Fruit fly (Drosophila melanogaster) whole organism, embryonic: Measurements from ENCODE around the gene CG43218.
A peak's percentile ranks its signal among the peaks of the same experiment; 100 is the strongest.

Experiments
- Blimp-1 ChIP-seq: fragments of 200-800 bp; sonication (Bioruptor generic); optimal IDR thresholded peaks from 3 replicates; lab custom pipeline; 2018; ENCODE audit warnings: missing biosample characterization, missing genetic modification characterization, mild to moderate bottlenecking, moderate library complexity, missing genetic modification reagents
- BtbVII ChIP-seq: fragments of 200-800 bp; sonication (Bioruptor generic); optimal IDR thresholded peaks from 3 replicates; lab custom pipeline; 2017; ENCODE audit warnings: missing biosample characterization, mild to moderate bottlenecking, missing genetic modification characterization
- CG10147 ChIP-seq: fragments of 200-800 bp; sonication (Bioruptor generic); optimal IDR thresholded peaks from 2 replicates; lab custom pipeline; 2019; ENCODE audit warnings: missing biosample characterization, mild to moderate bottlenecking, missing genetic modification characterization, moderate library complexity
- CG10274 ChIP-seq: fragments of 200-800 bp; sonication (Bioruptor generic); optimal IDR thresholded peaks from 3 replicates; lab custom pipeline; 2017; ENCODE audit warnings: missing biosample characterization, mild to moderate bottlenecking, missing genetic modification characterization
- CG10543 ChIP-seq: fragments of 200-800 bp; sonication (Bioruptor generic); optimal IDR thresholded peaks from 3 replicates; lab custom pipeline; 2017; ENCODE audit warnings: missing biosample characterization, mild to moderate bottlenecking, missing genetic modification characterization, moderate library complexity
- CG11456 ChIP-seq: fragments of 200-800 bp; sonication (Bioruptor generic); IDR thresholded peaks from 3 replicates; pipeline ENCODE4 v1.3.6; 2022; ENCODE audit warnings: missing biosample characterization, missing genetic modification characterization
- CG13123 ChIP-seq: fragments of 200-800 bp; sonication (Bioruptor generic); optimal IDR thresholded peaks from 2 replicates; lab custom pipeline; 2016; ENCODE audit warnings: missing biosample characterization, missing genetic modification characterization
- CG13424 ChIP-seq: fragments of 200-800 bp; sonication (Bioruptor generic); optimal IDR thresholded peaks from 2 replicates; lab custom pipeline; 2019; ENCODE audit warnings: missing biosample characterization, mild to moderate bottlenecking, missing genetic modification characterization, moderate library complexity
- CG13894 ChIP-seq: fragments of 200-800 bp; sonication (Bioruptor generic); optimal IDR thresholded peaks from 3 replicates; lab custom pipeline; 2018; ENCODE audit warnings: missing biosample characterization, mild to moderate bottlenecking, missing genetic modification characterization, moderate library complexity
- CG14014 ChIP-seq: fragments of 200-800 bp; sonication (Bioruptor generic); IDR thresholded peaks from 2 replicates; pipeline ENCODE4 v1.3.6; 2022; ENCODE audit warnings: missing biosample characterization, missing genetic modification characterization
- CG14667 ChIP-seq: fragments of 200-800 bp; sonication (Bioruptor generic); IDR thresholded peaks from 2 replicates; pipeline ENCODE4 v1.3.6; 2022; ENCODE audit warnings: missing biosample characterization, missing genetic modification characterization
- CG15011 ChIP-seq: fragments of 200-800 bp; sonication (Bioruptor generic); optimal IDR thresholded peaks from 3 replicates; lab custom pipeline; 2018; ENCODE audit warnings: missing biosample characterization, mild to moderate bottlenecking, missing genetic modification characterization
- CG16813 ChIP-seq: fragments of 200-800 bp; sonication (Bioruptor generic); IDR thresholded peaks from 3 replicates; pipeline ENCODE4 v1.3.6; 2022; ENCODE audit warnings: missing biosample characterization, missing genetic modification characterization; ENCODE audit not compliant: partially characterized antibody
- CG17568 ChIP-seq: fragments of 200-800 bp; sonication (Bioruptor generic); optimal IDR thresholded peaks from 2 replicates; lab custom pipeline; 2018; ENCODE audit warnings: missing biosample characterization, mild to moderate bottlenecking, missing genetic modification characterization, moderate library complexity
- CG18599 ChIP-seq: fragments of 200-800 bp; sonication (Bioruptor generic); optimal IDR thresholded peaks from 3 replicates; lab custom pipeline; 2017; ENCODE audit warnings: missing biosample characterization, missing genetic modification characterization, mild to moderate bottlenecking, moderate library complexity, missing genetic modification reagents
- CG33213 ChIP-seq: fragments of 200-800 bp; sonication (Bioruptor generic); optimal IDR thresholded peaks from 3 replicates; lab custom pipeline; 2016; ENCODE audit warnings: missing biosample characterization, missing genetic modification characterization
- CG34376 ChIP-seq: fragments of 200-800 bp; sonication (Bioruptor generic); optimal IDR thresholded peaks from 2 replicates; lab custom pipeline; 2018; ENCODE audit warnings: missing biosample characterization, mild to moderate bottlenecking, missing genetic modification characterization
- CG6765 ChIP-seq: fragments of 200-800 bp; sonication (Bioruptor generic); optimal IDR thresholded peaks from 3 replicates; lab custom pipeline; 2017; ENCODE audit warnings: missing biosample characterization, mild to moderate bottlenecking, missing genetic modification characterization
- CG6813 ChIP-seq: fragments of 200-800 bp; sonication (Bioruptor generic); optimal IDR thresholded peaks from 2 replicates; lab custom pipeline; 2017; ENCODE audit warnings: missing biosample characterization, missing genetic modification characterization, mild to moderate bottlenecking, moderate library complexity, missing genetic modification reagents
- CG7556 ChIP-seq: fragments of 200-800 bp; sonication (Bioruptor generic); optimal IDR thresholded peaks from 2 replicates; lab custom pipeline; 2017; ENCODE audit warnings: missing biosample characterization, mild to moderate bottlenecking, missing genetic modification characterization
- CG7928 ChIP-seq: fragments of 200-800 bp; sonication (Bioruptor generic); optimal IDR thresholded peaks from 2 replicates; lab custom pipeline; 2017; ENCODE audit warnings: missing biosample characterization, mild to moderate bottlenecking, missing genetic modification characterization
- CG8290 ChIP-seq, 3 experiments: fragments of 200-800 bp; sonication (Bioruptor generic); optimal IDR thresholded peaks; 2 replicates each; lab custom pipeline; 2016 to 2019; ENCODE audit warnings: missing biosample characterization in 3 of 3, missing genetic modification characterization in 3 of 3, mild to moderate bottlenecking in 2 of 3, moderate library complexity in 1 of 3
- CHES-1-like ChIP-seq: fragments of 200-800 bp; sonication (Bioruptor generic); optimal IDR thresholded peaks from 2 replicates; lab custom pipeline; 2016; ENCODE audit warnings: missing biosample characterization, missing genetic modification characterization
- Chrac-16 ChIP-seq: fragments of 200-800 bp; sonication (Bioruptor generic); optimal IDR thresholded peaks from 3 replicates; lab custom pipeline; 2016; ENCODE audit warnings: missing biosample characterization, missing genetic modification characterization
- CrebB ChIP-seq: fragments of 200-800 bp; sonication (Bioruptor generic); optimal IDR thresholded peaks from 3 replicates; lab custom pipeline; 2018; ENCODE audit warnings: missing biosample characterization, mild to moderate bottlenecking, missing genetic modification characterization
- Dek ChIP-seq: fragments of 200-800 bp; sonication (Bioruptor generic); optimal IDR thresholded peaks from 3 replicates; lab custom pipeline; 2019; ENCODE audit warnings: missing biosample characterization, mild to moderate bottlenecking, missing genetic modification characterization, moderate library complexity
- Drgx ChIP-seq: fragments of 200-800 bp; sonication (Bioruptor generic); IDR thresholded peaks from 2 replicates; pipeline ENCODE4 v1.3.6; 2022; ENCODE audit warnings: missing biosample characterization, missing genetic modification characterization
- Fer1 ChIP-seq: fragments of 200-800 bp; sonication (Bioruptor generic); optimal IDR thresholded peaks from 2 replicates; lab custom pipeline; 2017; ENCODE audit warnings: missing biosample characterization, mild to moderate bottlenecking, missing genetic modification characterization
- Hr39 ChIP-seq: fragments of >200 bp; optimal IDR thresholded peaks from 2 replicates; lab custom pipeline; 2017
- Rfx ChIP-seq: fragments of 200-800 bp; sonication (Bioruptor generic); IDR thresholded peaks from 2 replicates; pipeline ENCODE4 v1.3.6; 2022; ENCODE audit warnings: missing biosample characterization, missing genetic modification characterization
- Side ChIP-seq: fragments of 200-800 bp; sonication (Bioruptor generic); optimal IDR thresholded peaks from 2 replicates; lab custom pipeline; 2016; ENCODE audit warnings: missing biosample characterization, missing genetic modification characterization
- caup ChIP-seq: fragments of 200-800 bp; sonication (Bioruptor generic); optimal IDR thresholded peaks from 3 replicates; lab custom pipeline; 2017; ENCODE audit warnings: missing biosample characterization, mild to moderate bottlenecking, missing genetic modification characterization, moderate library complexity; ENCODE audit not compliant: severe bottlenecking
- crc ChIP-seq: fragments of 200-800 bp; sonication (Bioruptor generic); optimal IDR thresholded peaks from 2 replicates; lab custom pipeline; 2016; ENCODE audit warnings: missing biosample characterization, missing genetic modification characterization
- dpn ChIP-seq, 2 experiments: fragments of 200-800 bp; sonication (Bioruptor generic); optimal IDR thresholded peaks; 3 replicates each; lab custom pipeline; 2016; ENCODE audit warnings: missing biosample characterization in 2 of 2, missing genetic modification characterization in 2 of 2
- esg ChIP-seq: fragments of 200-800 bp; sonication (Bioruptor generic); conservative IDR thresholded peaks from 2 replicates; pipeline ENCODE4 v1.3.6; 2022; ENCODE audit warnings: missing biosample characterization, missing genetic modification characterization
- exex ChIP-seq: fragments of 200-800 bp; sonication (Bioruptor generic); optimal IDR thresholded peaks from 4 replicates; lab custom pipeline; 2018; ENCODE audit warnings: missing biosample characterization, mild to moderate bottlenecking, missing genetic modification characterization, moderate library complexity
- fd102C ChIP-seq: fragments of 200-800 bp; sonication (Bioruptor generic); optimal IDR thresholded peaks from 2 replicates; lab custom pipeline; 2018; ENCODE audit warnings: missing biosample characterization, mild to moderate bottlenecking, missing genetic modification characterization, moderate library complexity
- her ChIP-seq: fragments of 200-800 bp; sonication (Bioruptor generic); optimal IDR thresholded peaks from 2 replicates; lab custom pipeline; 2016; ENCODE audit warnings: missing biosample characterization, missing genetic modification characterization
- nom ChIP-seq: fragments of 200-800 bp; sonication (Bioruptor generic); optimal IDR thresholded peaks from 2 replicates; lab custom pipeline; 2017; ENCODE audit warnings: missing biosample characterization, missing genetic modification characterization, mild to moderate bottlenecking, moderate library complexity, missing genetic modification reagents
- pzg ChIP-seq: fragments of 200-800 bp; sonication (Bioruptor generic); optimal IDR thresholded peaks from 3 replicates; lab custom pipeline; 2018; ENCODE audit warnings: missing biosample characterization, mild to moderate bottlenecking, missing genetic modification characterization, moderate library complexity
- ranshi ChIP-seq: fragments of 200-800 bp; sonication (Bioruptor generic); IDR thresholded peaks from 2 replicates; pipeline ENCODE4 v1.3.6; 2022; ENCODE audit warnings: missing biosample characterization, missing genetic modification characterization
- schlank ChIP-seq: fragments of 200-800 bp; sonication (Bioruptor generic); optimal IDR thresholded peaks from 2 replicates; lab custom pipeline; 2018; ENCODE audit warnings: missing biosample characterization, mild to moderate bottlenecking, missing genetic modification characterization
- scrt ChIP-seq: fragments of 200-800 bp; sonication (Bioruptor generic); optimal IDR thresholded peaks from 2 replicates; lab custom pipeline; 2018; ENCODE audit warnings: missing biosample characterization, mild to moderate bottlenecking, missing genetic modification characterization, moderate library complexity
- sd ChIP-seq: fragments of 200-800 bp; sonication (Bioruptor generic); optimal IDR thresholded peaks from 3 replicates; lab custom pipeline; 2018; ENCODE audit warnings: missing biosample characterization, mild to moderate bottlenecking, missing genetic modification characterization, moderate library complexity
- sens ChIP-seq: fragments of 200-800 bp; sonication (Bioruptor generic); peaks from one replicate; lab custom pipeline; 2016; ENCODE audit warnings: missing biosample characterization, missing genetic modification characterization
- sob ChIP-seq: fragments of 200-800 bp; sonication (Bioruptor generic); IDR thresholded peaks from 2 replicates; pipeline ENCODE4 v1.3.6; 2022; ENCODE audit warnings: missing biosample characterization, missing genetic modification characterization
- wek ChIP-seq: fragments of 200-800 bp; sonication (Bioruptor generic); optimal IDR thresholded peaks from 3 replicates; lab custom pipeline; 2018; ENCODE audit warnings: missing biosample characterization, mild to moderate bottlenecking, missing genetic modification characterization, moderate library complexity
- zfh2 ChIP-seq: fragments of 200-800 bp; sonication (Bioruptor generic); optimal IDR thresholded peaks from 2 replicates; lab custom pipeline; 2016; ENCODE audit warnings: missing biosample characterization, missing genetic modification characterization

CG43218 gene

dm6 chr3L:21279876-21280566 lies 22.2 kb downstream of the CG43218 start, which contains the start of gene AcCoAS (continued):
- TF ChIP-seq CG11456 (GFP tag; lab: Robert Waterston, UW): 0 out of 3 replicates have a peak, but pooled peaks have one; percentile 59
- TF ChIP-seq schlank: peak; percentile 44
- peak; percentile 34 for TF ChIP-seq CG10274
- TF ChIP-seq Rfx: peak; percentile 76
- TF ChIP-seq CG6813 (GFP tag; lab: Kevin White, UChicago): peak; percentile 9
- peak; percentile 76 for TF ChIP-seq exex (tag; lab: Kevin White, UChicago)
- TF ChIP-seq Drgx (GFP tag; lab: Robert Waterston, UW): peak; percentile 62
- no peak for TF ChIP-seq CG33213 (GFP tag; lab: Kevin White, UChicago)
- no peak for TF ChIP-seq CG7928
- TF ChIP-seq CG18599 (GFP tag; lab: Kevin White, UChicago): peak; percentile 81
- TF ChIP-seq pzg (GFP tag; lab: Kevin White, UChicago): peak; percentile 33
- TF ChIP-seq Dek: peak; percentile 10
- TF ChIP-seq fd102C (GFP tag; lab: Kevin White, UChicago): no peak
- TF ChIP-seq CG15011 (GFP tag; lab: Kevin White, UChicago): no peak
- peak; percentile 88 for TF ChIP-seq CG10543 (GFP tag; lab: Kevin White, UChicago)
- no peak for TF ChIP-seq esg (GFP tag; lab: Robert Waterston, UW)
- TF ChIP-seq crc (GFP tag; lab: Kevin White, UChicago): no peak
- TF ChIP-seq CG17568 (GFP tag; lab: Kevin White, UChicago): peak; percentile 10
- no peak for TF ChIP-seq CG13123
- no peak for TF ChIP-seq CG14667
- peak; percentile 19 for TF ChIP-seq sd (tag; lab: Kevin White, UChicago)
- no peak for TF ChIP-seq Chrac-16 (GFP tag; lab: Kevin White, UChicago)
- peak; percentile 2 for TF ChIP-seq CHES-1-like (GFP tag; lab: Kevin White, UChicago)
- peak; percentile 22 for TF ChIP-seq CG10147
- peak; percentile 72 for TF ChIP-seq BtbVII (GFP tag; lab: Kevin White, UChicago)
- 0 out of 2 replicates have a peak, but pooled peaks have one; percentile 8 for TF ChIP-seq ranshi (GFP tag; lab: Robert Waterston, UW)
- peak; percentile 26 for TF ChIP-seq nom (GFP tag; lab: Kevin White, UChicago)
- peak in 1 of 2 experiments; percentile 36 for TF ChIP-seq dpn (GFP tag; optimal IDR thresholded peaks at IDR 0.05; lab: Kevin White, UChicago)
- peak; percentile 48 for TF ChIP-seq scrt (GFP tag; lab: Kevin White, UChicago)
- no peak for TF ChIP-seq Hr39
- TF ChIP-seq CG8290 (GFP tag; optimal IDR thresholded peaks at IDR 0.05; lab: Kevin White, UChicago): no peak
- TF ChIP-seq CG8290 (tag; optimal IDR thresholded peaks at IDR 0.05; lab: Kevin White, UChicago): peak in 1 of 2 experiments; percentile 33
- TF ChIP-seq CG6765 (GFP tag; lab: Kevin White, UChicago): peak; percentile 52
- TF ChIP-seq CG34376 (GFP tag; lab: Kevin White, UChicago): peak; percentile 96
- TF ChIP-seq her (GFP tag; lab: Kevin White, UChicago): peak; percentile 36
- peak; percentile 46; the same call in 1 of the 2 replicates for TF ChIP-seq sob (GFP tag; lab: Robert Waterston, UW)
- peak; percentile 60 for TF ChIP-seq Side (GFP tag; lab: Kevin White, UChicago)
- peak; percentile 54 for TF ChIP-seq zfh2 (GFP tag; lab: Kevin White, UChicago)
- no peak for TF ChIP-seq CG16813
- peak; percentile 32 for TF ChIP-seq CG7556 (GFP tag; lab: Kevin White, UChicago)
- TF ChIP-seq CG13894: peak; percentile 85
- peak; percentile 84 for TF ChIP-seq sens (GFP tag; lab: Kevin White, UChicago)
- TF ChIP-seq CG13424: peak; percentile 30
- no peak for TF ChIP-seq wek (GFP tag; lab: Kevin White, UChicago)
- TF ChIP-seq Blimp-1 (GFP tag; lab: Kevin White, UChicago): peak; percentile 1
- peak; percentile 49 for TF ChIP-seq caup (GFP tag; lab: Kevin White, UChicago)
- TF ChIP-seq CG14014 (GFP tag; lab: Robert Waterston, UW): peak; percentile 50; the same call in 1 of the 2 replicates
- peak; percentile 25 for TF ChIP-seq CrebB (tag; lab: Kevin White, UChicago)
- TF ChIP-seq Fer1: peak; percentile 81
